Worm (Caenorhabditis elegans): Measurements from ENCODE around the gene apc-10.
A peak's percentile ranks its signal among the peaks of the same experiment; 100 is the strongest.

Gene apc-10

DNA sequence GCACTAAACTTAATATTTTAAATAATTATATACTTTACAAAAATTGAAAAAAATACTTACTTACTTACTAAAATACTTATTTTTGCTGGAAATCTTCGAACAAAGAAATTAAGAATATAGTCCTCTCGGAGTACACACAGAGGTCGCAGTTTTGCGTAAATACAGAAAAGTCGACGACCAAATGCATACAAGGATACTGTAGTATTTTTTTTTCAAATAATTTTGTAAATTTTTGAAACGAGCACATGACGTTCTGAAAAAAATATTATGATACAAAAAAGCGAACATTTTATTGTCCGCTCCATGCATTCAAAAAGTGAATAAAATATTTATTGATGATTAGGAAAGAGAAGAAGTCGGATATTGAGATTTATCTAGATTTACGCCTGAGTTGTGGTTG lies at the start of gene apc-10:
TSS of gene apc-10 (minus strand) at position 101 of the 400 bp plus-strand sequence.
- no peak for TF ChIP-seq tra-1 (GFP tag; IDR thresholded peaks at IDR 0.05)
- no peak for TF ChIP-seq ceh-82 (tag; optimal IDR thresholded peaks at IDR 0.05)
- no peak for TF ChIP-seq mes-2 (tag; optimal IDR thresholded peaks at IDR 0.05; ENCODE audit: poor library complexity, severe bottlenecking)
- TF ChIP-seq ceh-32 (tag; optimal IDR thresholded peaks at IDR 0.05; ENCODE audit: poor library complexity), result no peak
- no peak for TF ChIP-seq daf-8 (GFP tag; IDR thresholded peaks at IDR 0.05)
- TF ChIP-seq jun-1 (tag; optimal IDR thresholded peaks at IDR 0.05), result no peak
- no peak for TF ChIP-seq snpc-1.2 (GFP tag; IDR thresholded peaks at IDR 0.05)
- no peak for TF ChIP-seq zip-2 (tag; optimal IDR thresholded peaks at IDR 0.05)
- TF ChIP-seq dve-1 (tag; optimal IDR thresholded peaks at IDR 0.05; ENCODE audit: insufficient read depth), result no peak
- TF ChIP-seq Y75B8A.6 (GFP tag; IDR thresholded peaks at IDR 0.05), result no peak
- TF ChIP-seq lin-38 (GFP tag; IDR thresholded peaks at IDR 0.05), result no peak
- no peak for TF ChIP-seq ces-1 (GFP tag; optimal IDR thresholded peaks at IDR 0.05)

- TF ChIP-seq Y5F2A.4 (GFP tag; optimal IDR thresholded peaks at IDR 0.05) (no peak), ama-1 (optimal IDR thresholded peaks at IDR 0.05) (peak; percentile 66), ceh-62 (tag; optimal IDR thresholded peaks at IDR 0.05) (no peak), zfp-2 (tag; optimal IDR thresholded peaks at IDR 0.05) (no peak), aha-1 (tag) (peak; percentile 96)
These were observed 49.3 kb upstream of the apc-10 start for ce11 chrV:10475421-10475820.

DNA sequence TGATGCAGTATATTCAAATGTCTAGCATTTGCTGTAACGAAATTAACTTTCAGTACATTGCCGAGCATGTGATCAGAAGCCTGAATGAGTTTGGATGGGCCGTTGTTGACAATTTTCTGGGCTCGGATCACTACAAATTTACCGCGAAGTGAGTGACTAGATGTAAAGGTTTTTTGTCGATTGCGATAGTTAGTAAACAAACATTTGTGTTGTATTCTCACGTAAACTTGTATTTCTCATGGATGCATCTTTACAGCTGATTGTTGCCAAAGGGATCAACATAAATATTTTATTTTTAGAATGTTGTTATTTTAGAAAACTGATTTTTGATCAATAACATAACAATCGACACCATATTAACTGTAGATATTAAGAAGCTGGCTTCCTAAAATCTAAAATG lies 47.9 kb upstream of the apc-10 start:
- TF ChIP-seq pha-4 (GFP tag; IDR thresholded peaks at IDR 0.05) (no peak), pha-4 (tag; optimal IDR thresholded peaks at IDR 0.05) (peak; percentile 51), ZK337.2 (GFP tag; IDR thresholded peaks at IDR 0.05) (no peak), lin-38 (GFP tag; IDR thresholded peaks at IDR 0.05) (no peak), ceh-28 (tag; optimal IDR thresholded peaks at IDR 0.05) (no peak), nhr-76 (tag; optimal IDR thresholded peaks at IDR 0.05) (no peak), madf-5 (GFP tag; IDR thresholded peaks at IDR 0.05) (no peak), daf-16 (GFP tag; optimal IDR thresholded peaks at IDR 0.05) (peak in 1 of 2 experiments; percentile 76), daf-16 (tag; optimal IDR thresholded peaks at IDR 0.05) (no peak), aha-1 (tag) (peak; percentile 37), hif-1 (tag; optimal IDR thresholded peaks at IDR 0.05) (peak; percentile 48 to 87), T26A8.4 (GFP tag; IDR thresholded peaks at IDR 0.05) (0 out of 2 replicates have a peak, but pooled peaks have one; percentile 12), nhr-237 (tag; optimal IDR thresholded peaks at IDR 0.05) (no peak), ama-1 (optimal IDR thresholded peaks at IDR 0.05) (peak; percentile 25)

DNA sequence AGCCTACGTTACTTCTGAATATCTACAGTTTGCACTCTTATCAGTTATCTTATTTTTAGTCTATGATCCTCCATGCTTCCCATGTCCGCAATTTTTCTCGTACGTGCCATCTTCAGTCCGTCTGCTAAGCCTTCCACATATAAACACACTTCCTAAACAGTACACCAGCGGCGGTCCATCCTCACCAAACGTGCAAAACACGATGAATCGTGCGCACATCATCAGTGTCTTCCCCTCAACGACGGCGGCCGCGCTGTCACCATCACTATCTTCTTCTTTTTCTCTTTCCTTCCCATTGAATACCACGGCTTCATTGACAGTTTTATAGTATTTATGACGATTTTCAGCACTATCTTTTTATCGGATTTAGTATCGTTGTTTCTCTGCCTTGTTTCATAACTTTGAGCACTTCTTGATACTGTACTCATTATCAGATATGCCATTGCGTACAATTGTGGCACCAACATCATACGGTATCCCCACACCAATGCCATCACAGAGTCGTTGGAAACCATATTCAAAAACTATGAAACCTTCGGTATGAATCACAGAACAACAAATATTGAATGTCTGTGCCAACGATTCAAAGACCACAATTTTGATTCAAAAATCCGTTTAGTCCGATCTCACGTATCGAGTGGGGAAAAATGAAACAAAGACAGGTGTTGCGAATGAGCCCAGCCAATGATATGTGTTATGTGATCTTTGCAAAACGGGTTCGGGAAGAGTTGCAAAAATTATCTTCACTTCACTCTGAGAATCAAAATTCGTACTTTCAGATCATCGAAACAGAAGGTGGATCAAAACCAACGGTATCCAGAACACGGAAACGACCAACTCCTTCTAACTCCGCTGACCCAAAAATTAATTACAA lies 47.0 kb upstream of the apc-10 start:
- TF ChIP-seq nhr-28 (tag; optimal IDR thresholded peaks at IDR 0.05) (peak; percentile 0), unc-62 (GFP tag; optimal IDR thresholded peaks at IDR 0.05 in 1 of 2) (peak in 1 of 2 experiments; percentile 31), unc-62 (tag; optimal IDR thresholded peaks at IDR 0.05) (no peak), hif-1 (tag; optimal IDR thresholded peaks at IDR 0.05) (peak; percentile 49 to 81), nhr-111 (GFP tag; optimal IDR thresholded peaks at IDR 0.05) (no peak), tra-1 (GFP tag; IDR thresholded peaks at IDR 0.05) (no peak), aha-1 (tag) (peak; percentile 95)

- no peak for TF ChIP-seq lin-39 (tag; optimal IDR thresholded peaks at IDR 0.05)
- TF ChIP-seq gei-8 (GFP tag; optimal IDR thresholded peaks at IDR 0.05), result no peak
- TF ChIP-seq nhr-10 (tag; optimal IDR thresholded peaks at IDR 0.05), result no peak
- TF ChIP-seq spr-3 (GFP tag; optimal IDR thresholded peaks at IDR 0.05), result no peak
- TF ChIP-seq hif-1 (tag; optimal IDR thresholded peaks at IDR 0.05), result peak in 1 of 2 experiments; percentile 23
- TF ChIP-seq aha-1 (tag), result peak; percentile 97
- TF ChIP-seq F26F4.8 (GFP tag; conservative IDR thresholded peaks at IDR 0.05), result 0 out of 2 replicates have a peak, but pooled peaks have one; percentile 31
- peak; percentile 46 for TF ChIP-seq ama-1 (optimal IDR thresholded peaks at IDR 0.05)
- TF ChIP-seq Y75B8A.6 (GFP tag; IDR thresholded peaks at IDR 0.05), result 0 out of 2 replicates have a peak, but pooled peaks have one; percentile 6
- TF ChIP-seq zfp-3 (GFP tag; conservative IDR thresholded peaks at IDR 0.05), result 0 out of 2 replicates have a peak, but pooled peaks have one; percentile 25
- no peak for TF ChIP-seq dmd-9 (GFP tag; IDR thresholded peaks at IDR 0.05)
- TF ChIP-seq nhr-77 (tag; optimal IDR thresholded peaks at IDR 0.05), result no peak
- no peak for TF ChIP-seq nhr-11 (tag; optimal IDR thresholded peaks at IDR 0.05)
- no peak for TF ChIP-seq lin-13 (GFP tag; optimal IDR thresholded peaks at IDR 0.05)
These were observed 44.9 kb upstream of the apc-10 start for ce11 chrV:10471007-10471406.
